Worm (Caenorhabditis elegans) whole organism, young adult: Measurements from ENCODE around the gene inpp-5K.

Source experiments
- B0019.2 ChIP-seq: fragments of 200-800 bp; sonication (Bioruptor generic); conservative IDR thresholded peaks from 2 replicates; pipeline ENCODE4 v1.3.6; 2022; ENCODE audit warnings: missing genetic modification reagents, missing genetic modification characterization, missing compliant biosample characterization
- B0336.3 ChIP-seq: fragments of 200-800 bp; sonication (Bioruptor generic); IDR thresholded peaks from 2 replicates; pipeline ENCODE4 v1.3.6; 2022; ENCODE audit warnings: missing genetic modification characterization, missing compliant biosample characterization
- C17E4.6 ChIP-seq: fragments of 200-800 bp; sonication (Bioruptor generic); IDR thresholded peaks from 2 replicates; pipeline ENCODE4 v1.3.6; 2022; ENCODE audit warnings: missing genetic modification reagents, missing genetic modification characterization, missing compliant biosample characterization
- D2030.7 ChIP-seq: fragments of 200-800 bp; sonication (Bioruptor generic); IDR thresholded peaks from 2 replicates; pipeline ENCODE4 v1.3.6; 2022; ENCODE audit warnings: missing genetic modification reagents, missing genetic modification characterization, missing compliant biosample characterization
- F22D6.2 ChIP-seq: sonication (generic microtip); optimal IDR thresholded peaks from 2 replicates; lab custom pipeline; 2016; ENCODE audit warnings: mild to moderate bottlenecking, missing genetic modification characterization, missing compliant biosample characterization
- F23B12.7 ChIP-seq: sonication (generic microtip); optimal IDR thresholded peaks from 2 replicates; lab custom pipeline; 2017; ENCODE audit warnings: missing genetic modification characterization, mild to moderate bottlenecking, missing compliant biosample characterization, antibody characterized with exemption, moderate library complexity; ENCODE audit not compliant: insufficient read depth
- F39B2.1 ChIP-seq: fragments of 200-800 bp; sonication (Bioruptor generic); IDR thresholded peaks from 2 replicates; pipeline ENCODE4 v1.3.6; 2022; ENCODE audit warnings: missing genetic modification reagents, missing genetic modification characterization, missing compliant biosample characterization
- Y67H2A.10 ChIP-seq: fragments of 200-800 bp; sonication (Bioruptor generic); conservative IDR thresholded peaks from 2 replicates; pipeline ENCODE4 v1.3.6; 2022; ENCODE audit warnings: missing genetic modification reagents, missing genetic modification characterization, missing compliant biosample characterization
- aptf-3 ChIP-seq: fragments of 200-800 bp; sonication (Bioruptor generic); IDR thresholded peaks from 2 replicates; pipeline ENCODE4 v1.3.6; 2022; ENCODE audit warnings: missing genetic modification characterization, missing compliant biosample characterization
- atf-7 ChIP-seq: sonication (generic microtip); optimal IDR thresholded peaks from 2 replicates; lab custom pipeline; 2017; ENCODE audit warnings: mild to moderate bottlenecking, missing genetic modification characterization, missing compliant biosample characterization
- attf-6 ChIP-seq: fragments of 200-800 bp; sonication (Bioruptor generic); IDR thresholded peaks from 2 replicates; pipeline ENCODE4 v1.3.6; 2022; ENCODE audit warnings: missing genetic modification reagents, missing genetic modification characterization, missing compliant biosample characterization
- ccch-3 ChIP-seq: fragments of 200-800 bp; sonication (Bioruptor generic); optimal IDR thresholded peaks from 2 replicates; lab custom pipeline; 2018; ENCODE audit warnings: mild to moderate bottlenecking, missing genetic modification characterization, missing compliant biosample characterization
- ceh-40 ChIP-seq: fragments of 200-800 bp; sonication (Bioruptor generic); IDR thresholded peaks from 2 replicates; pipeline ENCODE4 v1.3.6; 2022; ENCODE audit warnings: missing genetic modification characterization, missing compliant biosample characterization
- ceh-91 ChIP-seq: fragments of 200-800 bp; sonication (Bioruptor generic); IDR thresholded peaks from 2 replicates; pipeline ENCODE4 v1.3.6; 2022; ENCODE audit warnings: missing genetic modification reagents, missing genetic modification characterization, missing compliant biosample characterization
- dpff-1 ChIP-seq: sonication (generic microtip); optimal IDR thresholded peaks from 2 replicates; lab custom pipeline; 2017; ENCODE audit warnings: mild to moderate bottlenecking, missing genetic modification characterization, missing compliant biosample characterization
- efl-1 ChIP-seq: fragments of 150-350 bp; optimal IDR thresholded peaks from 2 replicates; lab custom pipeline; 2014; ENCODE audit warnings: missing biosample characterization, missing genetic modification reagents, missing genetic modification characterization
- egl-18 ChIP-seq: fragments of 200-800 bp; sonication (Bioruptor generic); IDR thresholded peaks from 2 replicates; pipeline ENCODE4 v1.3.6; 2022; ENCODE audit warnings: missing genetic modification reagents, missing genetic modification characterization, missing compliant biosample characterization
- egrh-3 ChIP-seq: fragments of 200-800 bp; sonication (Bioruptor generic); IDR thresholded peaks from 2 replicates; pipeline ENCODE4 v1.3.6; 2022; ENCODE audit warnings: missing genetic modification reagents, missing genetic modification characterization, missing compliant biosample characterization
- hlh-12 ChIP-seq: sonication (generic microtip); optimal IDR thresholded peaks from 2 replicates; lab custom pipeline; 2016; ENCODE audit warnings: missing genetic modification characterization, missing compliant biosample characterization
- hmg-1.2 ChIP-seq: fragments of 200-800 bp; sonication (Bioruptor generic); IDR thresholded peaks from 2 replicates; pipeline ENCODE4 v1.3.6; 2022; ENCODE audit warnings: missing genetic modification reagents, missing genetic modification characterization, missing compliant biosample characterization
- hrde-1 ChIP-seq: sonication (generic microtip); optimal IDR thresholded peaks from 2 replicates; lab custom pipeline; 2016; ENCODE audit warnings: missing genetic modification characterization, mild to moderate bottlenecking, missing compliant biosample characterization, moderate library complexity, missing genotype, missing genetic modification reagents, borderline replicate concordance
- hsf-1 ChIP-seq: fragments of 200-800 bp; sonication (Bioruptor generic); IDR thresholded peaks from 2 replicates; pipeline ENCODE4 v1.3.6; 2022; ENCODE audit warnings: missing genetic modification reagents, missing genetic modification characterization, missing compliant biosample characterization
- lag-1 ChIP-seq: fragments of 200-800 bp; sonication (Bioruptor generic); IDR thresholded peaks from 2 replicates; pipeline ENCODE4 v1.3.6; 2022; ENCODE audit warnings: missing genetic modification reagents, missing genetic modification characterization, missing compliant biosample characterization
- lin-35 ChIP-seq, 3 experiments: fragments of 150-350 bp in 2 of 3; sonication (generic microtip) in 1 of 3; optimal IDR thresholded peaks; 2 replicates each; lab custom pipeline; 2014 to 2018; ENCODE audit warnings: missing biosample characterization in 3 of 3, missing genetic modification characterization in 3 of 3, missing genetic modification reagents in 3 of 3
- lsl-1 ChIP-seq: fragments of 200-800 bp; sonication (Bioruptor generic); optimal IDR thresholded peaks from 2 replicates; lab custom pipeline; 2018; ENCODE audit warnings: mild to moderate bottlenecking, missing genetic modification characterization, moderate library complexity, missing compliant biosample characterization
- lsy-27 ChIP-seq: sonication (generic microtip); optimal IDR thresholded peaks from 2 replicates; lab custom pipeline; 2017; ENCODE audit warnings: missing genetic modification characterization, mild to moderate bottlenecking, missing compliant biosample characterization, antibody characterized with exemption, missing genotype, borderline replicate concordance; ENCODE audit not compliant: insufficient read depth
- madf-10 ChIP-seq: sonication (generic microtip); optimal IDR thresholded peaks from 2 replicates; lab custom pipeline; 2016; ENCODE audit warnings: mild to moderate bottlenecking, missing genetic modification characterization, missing compliant biosample characterization
- mcd-1 ChIP-seq: fragments of 200-800 bp; sonication (Bioruptor generic); IDR thresholded peaks from 2 replicates; pipeline ENCODE4 v1.3.6; 2022; ENCODE audit warnings: missing genetic modification reagents, missing genetic modification characterization, missing compliant biosample characterization
- mel-28 ChIP-seq: sonication (generic microtip); optimal IDR thresholded peaks from 2 replicates; lab custom pipeline; 2016; ENCODE audit warnings: borderline replicate concordance, mild to moderate bottlenecking, missing genetic modification characterization, missing compliant biosample characterization
- nfya-2 ChIP-seq: fragments of 200-800 bp; sonication (Bioruptor generic); IDR thresholded peaks from 2 replicates; pipeline ENCODE4 v1.3.6; 2022; ENCODE audit warnings: missing genetic modification reagents, missing genetic modification characterization, missing compliant biosample characterization
- nfyb-1 ChIP-seq: fragments of 200-800 bp; sonication (Bioruptor generic); IDR thresholded peaks from 2 replicates; pipeline ENCODE4 v1.3.6; 2022; ENCODE audit warnings: missing genetic modification reagents, missing genetic modification characterization, missing compliant biosample characterization
- nhr-90 ChIP-seq: sonication (generic microtip); optimal IDR thresholded peaks from 2 replicates; lab custom pipeline; 2016; ENCODE audit warnings: missing genotype, mild to moderate bottlenecking, missing genetic modification characterization, missing compliant biosample characterization
- rcor-1 ChIP-seq: fragments of 200-800 bp; sonication (Bioruptor generic); IDR thresholded peaks from 2 replicates; pipeline ENCODE4 v1.3.6; 2022; ENCODE audit warnings: missing genetic modification reagents, missing genetic modification characterization, missing compliant biosample characterization
- repo-1 ChIP-seq: sonication (generic microtip); optimal IDR thresholded peaks from 2 replicates; lab custom pipeline; 2017; ENCODE audit warnings: mild to moderate bottlenecking, missing genetic modification characterization, missing compliant biosample characterization
- sdz-38 ChIP-seq: sonication (generic microtip); optimal IDR thresholded peaks from 2 replicates; lab custom pipeline; 2016; ENCODE audit warnings: missing genotype, missing genetic modification characterization, missing compliant biosample characterization
- sea-2 ChIP-seq: fragments of 200-800 bp; sonication (Bioruptor generic); IDR thresholded peaks from 2 replicates; pipeline ENCODE4 v1.3.6; 2022; ENCODE audit warnings: missing genetic modification characterization, missing compliant biosample characterization
- snpc-1.3 ChIP-seq: sonication (generic microtip); optimal IDR thresholded peaks from 2 replicates; lab custom pipeline; 2017; ENCODE audit warnings: missing genetic modification characterization, mild to moderate bottlenecking, missing compliant biosample characterization, antibody characterized with exemption, moderate library complexity, missing genotype, missing genetic modification reagents; ENCODE audit not compliant: insufficient read depth
- sptf-2 ChIP-seq: fragments of 200-800 bp; sonication (Bioruptor generic); optimal IDR thresholded peaks from 2 replicates; lab custom pipeline; 2018; ENCODE audit warnings: mild to moderate bottlenecking, missing genetic modification characterization, missing compliant biosample characterization
- tbx-9 ChIP-seq: sonication (generic microtip); optimal IDR thresholded peaks from 2 replicates; lab custom pipeline; 2016; ENCODE audit warnings: borderline replicate concordance, missing genetic modification characterization, inconsistent platforms, missing compliant biosample characterization
- unc-62 ChIP-seq: fragments of 150-350 bp; optimal IDR thresholded peaks from 2 replicates; lab custom pipeline; 2014; ENCODE audit warnings: missing biosample characterization, missing genetic modification reagents, missing genetic modification characterization
- ztf-26 ChIP-seq: sonication (generic microtip); optimal IDR thresholded peaks from 2 replicates; lab custom pipeline; 2017; ENCODE audit warnings: missing genetic modification characterization, missing compliant biosample characterization
- ztf-3 ChIP-seq: fragments of 200-800 bp; sonication (Bioruptor generic); optimal IDR thresholded peaks from 2 replicates; lab custom pipeline; 2018; ENCODE audit warnings: mild to moderate bottlenecking, missing genetic modification characterization, missing compliant biosample characterization

Gene inpp-5K

ce11 chrIII:8191695-8192094 is 30.6 kb upstream of the inpp-5K start, which contains the start of gene C50C3.1:
Gene C50C3.1 (plus strand): TSS chrIII:8191995.
- TF ChIP-seq hmg-1.2 (peak; percentile 36; the same call in 1 of the 2 replicates), mcd-1 (GFP tag; lab: Robert Waterston, UW) (no peak), lsl-1 (peak; percentile 48)

- TF ChIP-seq rcor-1 (GFP tag; lab: Robert Waterston, UW) (no peak), ceh-91 (GFP tag; lab: Robert Waterston, UW) (no peak), D2030.7 (GFP tag; lab: Robert Waterston, UW) (no peak), madf-10 (tag; lab: Kevin White, UChicago) (no peak), repo-1 (tag; lab: Kevin White, UChicago) (no peak), F22D6.2 (tag; lab: Kevin White, UChicago) (no peak), unc-62 (GFP tag; lab: Kevin White, UChicago) (no peak), hmg-1.2 (no peak), sptf-2 (no peak)
- TF ChIP-seq, all 124 proteins: peak for 0
These were observed 29.4 kb upstream of the inpp-5K start, which contains the start of gene C50C3.19 for ce11 chrIII:8190505-8190904. Gene C50C3.19 (plus strand): TSS chrIII:8190805.

- TF ChIP-seq B0336.3 = no peak
- TF ChIP-seq lag-1 (GFP tag; lab: Robert Waterston, UW) = no peak
- no peak for TF ChIP-seq tbx-9 (tag; lab: Kevin White, UChicago)
- TF ChIP-seq hrde-1 (tag; lab: Kevin White, UChicago) = no peak
- no peak for TF ChIP-seq sea-2 (GFP tag; lab: Robert Waterston, UW)
- no peak for TF ChIP-seq lsy-27 (tag; lab: Kevin White, UChicago)
- no peak for TF ChIP-seq ztf-26 (tag; lab: Kevin White, UChicago)
- no peak for TF ChIP-seq C17E4.6 (GFP tag; lab: Robert Waterston, UW)
- TF ChIP-seq ccch-3 (GFP tag; lab: Kevin White, UChicago) = no peak
These were observed 24.0 kb upstream of the inpp-5K start for ce11 chrIII:8185130-8185529.

ce11 chrIII:8182573-8182972 is 21.4 kb upstream of the inpp-5K start:
- TF ChIP-seq nfyb-1 (GFP tag; lab: Robert Waterston, UW) (no peak), ztf-26 (tag; lab: Kevin White, UChicago) (no peak), lin-35 (GFP tag; optimal IDR thresholded peaks at IDR 0.05; lab: Kevin White, UChicago) (no peak), hsf-1 (GFP tag; lab: Robert Waterston, UW) (no peak), mel-28 (no peak), sdz-38 (tag; lab: Kevin White, UChicago) (no peak), ztf-3 (GFP tag; lab: Kevin White, UChicago) (no peak)

- TF ChIP-seq sea-2 (GFP tag; lab: Robert Waterston, UW) = no peak
- TF ChIP-seq F23B12.7 (tag; lab: Kevin White, UChicago) = no peak
- TF ChIP-seq unc-62 (GFP tag; lab: Kevin White, UChicago) = no peak
- no peak for TF ChIP-seq egl-18 (GFP tag; lab: Robert Waterston, UW)
- TF ChIP-seq attf-6 (GFP tag; lab: Robert Waterston, UW) = no peak
- no peak for TF ChIP-seq B0019.2 (GFP tag; lab: Robert Waterston, UW)
- no peak for TF ChIP-seq nfyb-1 (GFP tag; lab: Robert Waterston, UW)
- no peak for TF ChIP-seq nhr-90
- no peak for TF ChIP-seq F39B2.1 (GFP tag; lab: Robert Waterston, UW)
- TF ChIP-seq ceh-40 (GFP tag; lab: Robert Waterston, UW) = no peak
- no peak for TF ChIP-seq Y67H2A.10
- no peak for TF ChIP-seq efl-1 (GFP tag; lab: Kevin White, UChicago)
- TF ChIP-seq hlh-12 = no peak
- no peak for TF ChIP-seq atf-7 (tag; lab: Kevin White, UChicago)
- no peak for TF ChIP-seq egrh-3
- no peak for TF ChIP-seq nfya-2
- no peak for TF ChIP-seq C17E4.6 (GFP tag; lab: Robert Waterston, UW)
- TF ChIP-seq snpc-1.3 (tag; lab: Kevin White, UChicago) = no peak
- no peak for TF ChIP-seq dpff-1 (tag; lab: Kevin White, UChicago)
- TF ChIP-seq aptf-3 (GFP tag; lab: Robert Waterston, UW) = no peak
These were observed 20.4 kb upstream of the inpp-5K start, which contains the start of gene spc-2 for ce11 chrIII:8181581-8181980. Gene spc-2 (plus strand): TSS chrIII:8181881.
